Worm (Caenorhabditis elegans) whole organism, L3 larva: ENCODE data around the gene Y36E3A.2.

Experiments
- fkh-2 ChIP-seq: fragments of 150-350 bp; optimal IDR thresholded peaks from 2 replicates; lab custom pipeline; 2014; ENCODE audit warnings: missing biosample characterization, missing genetic modification reagents, missing genetic modification characterization
- mml-1 ChIP-seq: fragments of 150-350 bp; sonication (generic microtip); optimal IDR thresholded peaks from 3 replicates; lab custom pipeline; 2014; ENCODE audit warnings: missing biosample characterization, missing genetic modification characterization
- nhr-11 ChIP-seq: fragments of 150-350 bp; optimal IDR thresholded peaks from 2 replicates; lab custom pipeline; 2014; ENCODE audit warnings: missing biosample characterization, missing genetic modification characterization
- tbx-2 ChIP-seq: sonication (generic microtip); optimal IDR thresholded peaks from 2 replicates; lab custom pipeline; 2016; ENCODE audit warnings: mild to moderate bottlenecking, missing genetic modification characterization, missing compliant biosample characterization

DNA sequence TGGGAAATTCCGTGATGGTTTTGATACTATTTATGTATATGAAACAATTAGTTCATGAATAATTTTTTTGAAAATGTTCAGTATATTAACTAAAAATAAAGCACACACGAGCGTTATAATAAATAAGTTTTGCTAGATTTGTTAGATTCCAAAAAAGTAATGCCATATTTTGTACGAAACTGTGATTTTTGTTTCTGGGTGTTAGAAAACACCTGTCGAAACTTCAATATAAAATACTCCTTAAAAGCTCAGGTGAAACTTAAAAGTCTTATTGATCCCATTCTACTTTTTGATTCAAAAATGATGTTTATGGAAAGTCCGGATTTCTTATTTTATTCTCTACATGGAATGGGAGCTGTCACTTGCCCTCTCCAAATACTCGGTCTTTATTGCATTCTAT is 9.9 kb upstream of the Y36E3A.2 start, which contains the start of gene srh-265:
- TF ChIP-seq tbx-2 (tag; lab: Kevin White, UChicago) = no peak
- no peak for TF ChIP-seq fkh-2 (tag; lab: Kevin White, UChicago)
- no peak for TF ChIP-seq mml-1
- TF ChIP-seq nhr-11 (tag; lab: Kevin White, UChicago) = no peak
